Fruit fly (Drosophila melanogaster) whole organism, adult: ENCODE measurements around the gene CG31407.

Source experiments
- CG12768 ChIP-seq: fragments of 200-800 bp; sonication (Bioruptor generic); optimal IDR thresholded peaks from 2 replicates; lab custom pipeline; 2017; ENCODE audit warnings: missing biosample characterization, missing genetic modification characterization, mild to moderate bottlenecking, moderate library complexity, missing genetic modification reagents
- CG14711 ChIP-seq: fragments of 200-800 bp; sonication (Bioruptor generic); optimal IDR thresholded peaks from 2 replicates; lab custom pipeline; 2018; ENCODE audit warnings: missing biosample characterization, mild to moderate bottlenecking, missing genetic modification characterization, moderate library complexity
- CG1620 ChIP-seq: fragments of 200-800 bp; sonication (Bioruptor generic); optimal IDR thresholded peaks from 2 replicates; lab custom pipeline; 2016; ENCODE audit warnings: missing biosample characterization, missing genetic modification characterization
- CG33017 ChIP-seq: fragments of 200-800 bp; sonication (Bioruptor generic); optimal IDR thresholded peaks from 2 replicates; lab custom pipeline; 2018; ENCODE audit warnings: missing biosample characterization, mild to moderate bottlenecking, missing genetic modification characterization, moderate library complexity
- CG5204 ChIP-seq: fragments of 200-800 bp; sonication (Bioruptor generic); optimal IDR thresholded peaks from 2 replicates; lab custom pipeline; 2016; ENCODE audit warnings: missing biosample characterization, missing genetic modification characterization
- CG7045 ChIP-seq: fragments of 200-800 bp; sonication (Bioruptor generic); optimal IDR thresholded peaks from 2 replicates; lab custom pipeline; 2017; ENCODE audit warnings: missing biosample characterization, mild to moderate bottlenecking, missing genetic modification characterization
- CG7101 ChIP-seq: fragments of 200-800 bp; sonication (Bioruptor generic); optimal IDR thresholded peaks from 2 replicates; lab custom pipeline; 2018; ENCODE audit warnings: missing biosample characterization, mild to moderate bottlenecking, missing genetic modification characterization, moderate library complexity
- Clk ChIP-seq: fragments of 200-800 bp; sonication (Bioruptor generic); optimal IDR thresholded peaks from 2 replicates; lab custom pipeline; 2017; ENCODE audit warnings: missing biosample characterization, missing genetic modification characterization
- Crg-1 ChIP-seq: fragments of 200-800 bp; sonication (Bioruptor generic); optimal IDR thresholded peaks from 2 replicates; lab custom pipeline; 2016; ENCODE audit warnings: missing biosample characterization, missing genetic modification characterization
- Mnt ChIP-seq: fragments of 200-800 bp; sonication (Bioruptor generic); optimal IDR thresholded peaks from 2 replicates; lab custom pipeline; 2016; ENCODE audit warnings: missing biosample characterization, mild to moderate bottlenecking, missing genetic modification characterization
- cic ChIP-seq: fragments of 200-800 bp; sonication (Bioruptor generic); optimal IDR thresholded peaks from 2 replicates; lab custom pipeline; 2017; ENCODE audit warnings: missing biosample characterization, mild to moderate bottlenecking, missing genetic modification characterization, moderate library complexity
- cnc ChIP-seq, 2 experiments: fragments of >200 bp; optimal IDR thresholded peaks; 2 replicates each; lab custom pipeline; 2017
- ovo ChIP-seq: fragments of 200-800 bp; sonication (Bioruptor generic); optimal IDR thresholded peaks from 2 replicates; lab custom pipeline; 2016; ENCODE audit warnings: missing biosample characterization, missing genetic modification characterization
- pad ChIP-seq: fragments of 200-800 bp; sonication (Bioruptor generic); optimal IDR thresholded peaks from 3 replicates; lab custom pipeline; 2017; ENCODE audit warnings: missing biosample characterization, missing genetic modification characterization, mild to moderate bottlenecking, moderate library complexity, missing genetic modification reagents

The CG31407 gene

dm6 chr3R:9977494-9977893 lies 47.5 kb downstream of the CG31407 start:
- TF ChIP-seq CG7101 (no peak), CG7045 (GFP tag; lab: Kevin White, UChicago) (no peak), Mnt (no peak), CG1620 (no peak), CG33017 (tag; lab: Kevin White, UChicago) (no peak), CG12768 (no peak), ovo (GFP tag; lab: Kevin White, UChicago) (no peak), cic (GFP tag; lab: Kevin White, UChicago) (no peak), cnc (optimal IDR thresholded peaks at IDR 0.05; lab: Kevin White, UChicago) (no peak), CG5204 (GFP tag; lab: Kevin White, UChicago) (no peak), CG14711 (no peak), pad (GFP tag; lab: Kevin White, UChicago) (no peak), Clk (GFP tag; lab: Kevin White, UChicago) (no peak), Crg-1 (GFP tag; lab: Kevin White, UChicago) (no peak)
